Worm (Caenorhabditis elegans) whole organism, L3 larva: ENCODE results near the gene sucl-2.

Experiments used
- egl-27 ChIP-seq: sonication (generic microtip); optimal IDR thresholded peaks from 4 replicates; lab custom pipeline; 2017; ENCODE audit warnings: missing biosample characterization, missing genetic modification reagents, missing genetic modification characterization
- elt-3 ChIP-seq, 3 experiments: fragments of 150-350 bp in 1 of 3; sonication (generic microtip) in 2 of 3; optimal IDR thresholded peaks; 2 replicates in 2 of 3; 4 replicates in 1 of 3; lab custom pipeline; 2014 to 2017; ENCODE audit warnings: missing biosample characterization in 3 of 3, missing genetic modification characterization in 3 of 3
- lin-15B ChIP-seq: fragments of 150-350 bp; optimal IDR thresholded peaks from 2 replicates; lab custom pipeline; 2014; ENCODE audit warnings: missing biosample characterization, missing genetic modification characterization
- lsy-12 ChIP-seq: sonication (generic microtip); optimal IDR thresholded peaks from 2 replicates; lab custom pipeline; 2016; ENCODE audit warnings: mild to moderate bottlenecking, missing genetic modification characterization, missing compliant biosample characterization
- nfya-1 ChIP-seq: sonication (generic microtip); optimal IDR thresholded peaks from 2 replicates; lab custom pipeline; 2017; ENCODE audit warnings: missing genetic modification characterization, mild to moderate bottlenecking, missing compliant biosample characterization, antibody characterized with exemption, moderate library complexity; ENCODE audit not compliant: insufficient read depth
- nhr-237 ChIP-seq: fragments of 150-350 bp; optimal IDR thresholded peaks from 2 replicates; lab custom pipeline; 2014; ENCODE audit warnings: missing biosample characterization, missing genetic modification characterization
- nhr-43 ChIP-seq: sonication (generic microtip); optimal IDR thresholded peaks from 2 replicates; lab custom pipeline; 2016; ENCODE audit warnings: mild to moderate bottlenecking, missing genetic modification characterization, missing compliant biosample characterization; ENCODE audit not compliant: poor library complexity, severe bottlenecking
- pqm-1 ChIP-seq: fragments of 150-350 bp; optimal IDR thresholded peaks from 2 replicates; lab custom pipeline; 2017; ENCODE audit warnings: missing biosample characterization, missing genetic modification characterization, inconsistent platforms
- unc-39 ChIP-seq: sonication (generic microtip); optimal IDR thresholded peaks from 4 replicates; lab custom pipeline; 2017; ENCODE audit warnings: missing biosample characterization, missing genetic modification characterization
- ztf-11 ChIP-seq: fragments of 150-350 bp; optimal IDR thresholded peaks from 2 replicates; lab custom pipeline; 2014; ENCODE audit warnings: missing biosample characterization, missing genetic modification characterization
- ztf-4 ChIP-seq: fragments of 150-350 bp; optimal IDR thresholded peaks from 2 replicates; lab custom pipeline; 2014; ENCODE audit warnings: missing biosample characterization, missing genetic modification characterization

- TF ChIP-seq nhr-237 (no peak), ztf-4 (tag; lab: Kevin White, UChicago) (no peak), nhr-43 (tag; lab: Kevin White, UChicago) (no peak), elt-3 (tag; optimal IDR thresholded peaks at IDR 0.05; lab: Kevin White, UChicago) (no peak), lsy-12 (no peak), lin-15B (tag; lab: Kevin White, UChicago) (no peak), egl-27 (tag; lab: Kevin White, UChicago) (no peak), nfya-1 (tag; lab: Kevin White, UChicago) (no peak), pqm-1 (tag; lab: Kevin White, UChicago) (no peak), ztf-11 (no peak), unc-39 (tag; lab: Kevin White, UChicago) (no peak)
Measured at ce11 chrIII:916897-917296, 15.7 kb upstream of the sucl-2 start, which contains the start of gene idpp-13.
